Fruit fly (Drosophila melanogaster) whole organism, embryonic: ENCODE results near the gene Pcmt.

Experiments
- ATbp ChIP-seq: fragments of 200-800 bp; sonication (Bioruptor generic); optimal IDR thresholded peaks from 2 replicates; lab custom pipeline; 2017; ENCODE audit warnings: missing biosample characterization, mild to moderate bottlenecking, missing genetic modification characterization, missing genetic modification reagents
- Antp ChIP-seq: fragments of 200-800 bp; sonication (Bioruptor generic); optimal IDR thresholded peaks from 3 replicates; lab custom pipeline; 2016; ENCODE audit warnings: missing biosample characterization, missing genetic modification characterization
- Atf6 ChIP-seq: fragments of 200-800 bp; sonication (Bioruptor generic); IDR thresholded peaks from 2 replicates; pipeline ENCODE4 v1.3.6; 2022; ENCODE audit warnings: missing biosample characterization, missing genetic modification characterization
- B-H1 ChIP-seq: fragments of 200-800 bp; sonication (Bioruptor generic); IDR thresholded peaks from 3 replicates; pipeline ENCODE4 v1.3.6; 2022; ENCODE audit warnings: missing biosample characterization, missing genetic modification characterization
- BEAF-32 ChIP-seq: fragments of 200-800 bp; sonication (Bioruptor generic); optimal IDR thresholded peaks from 3 replicates; lab custom pipeline; 2017; ENCODE audit warnings: missing biosample characterization, missing genetic modification characterization, mild to moderate bottlenecking, moderate library complexity, missing genetic modification reagents
- CG10274 ChIP-seq: fragments of 200-800 bp; sonication (Bioruptor generic); optimal IDR thresholded peaks from 3 replicates; lab custom pipeline; 2017; ENCODE audit warnings: missing biosample characterization, mild to moderate bottlenecking, missing genetic modification characterization
- CG10543 ChIP-seq: fragments of 200-800 bp; sonication (Bioruptor generic); optimal IDR thresholded peaks from 3 replicates; lab custom pipeline; 2017; ENCODE audit warnings: missing biosample characterization, mild to moderate bottlenecking, missing genetic modification characterization, moderate library complexity
- CG11504 ChIP-seq: fragments of 200-800 bp; sonication (Bioruptor generic); optimal IDR thresholded peaks from 3 replicates; lab custom pipeline; 2019; ENCODE audit warnings: missing biosample characterization, mild to moderate bottlenecking, missing genetic modification characterization, moderate library complexity
- CG11695 ChIP-seq: fragments of 200-800 bp; sonication (Bioruptor generic); IDR thresholded peaks from 3 replicates; pipeline ENCODE4 v1.3.6; 2022; ENCODE audit warnings: missing biosample characterization, missing genetic modification characterization
- CG11696 ChIP-seq: fragments of 200-800 bp; sonication (Bioruptor generic); IDR thresholded peaks from 2 replicates; pipeline ENCODE4 v1.3.6; 2022; ENCODE audit warnings: missing biosample characterization, missing genetic modification characterization
- CG12659 ChIP-seq: fragments of 200-800 bp; sonication (Bioruptor generic); optimal IDR thresholded peaks from 3 replicates; lab custom pipeline; 2017; ENCODE audit warnings: mild to moderate bottlenecking, missing biosample characterization, missing genetic modification reagents, missing genetic modification characterization
- CG17328 ChIP-seq: fragments of 200-800 bp; sonication (Bioruptor generic); IDR thresholded peaks from 2 replicates; pipeline ENCODE4 v1.3.6; 2022; ENCODE audit warnings: missing biosample characterization, missing genetic modification characterization
- CG1832 ChIP-seq: fragments of 200-800 bp; sonication (Bioruptor generic); optimal IDR thresholded peaks from 2 replicates; lab custom pipeline; 2017; ENCODE audit warnings: missing biosample characterization, mild to moderate bottlenecking, missing genetic modification characterization, inconsistent platforms
- CG18476 ChIP-seq: fragments of 200-800 bp; sonication (Bioruptor generic); optimal IDR thresholded peaks from 2 replicates; lab custom pipeline; 2016; ENCODE audit warnings: missing biosample characterization, mild to moderate bottlenecking, missing genetic modification characterization
- CG30020 ChIP-seq: fragments of 200-800 bp; optimal IDR thresholded peaks from 2 replicates; lab custom pipeline; 2019; ENCODE audit warnings: missing biosample characterization, mild to moderate bottlenecking, missing genetic modification characterization, moderate library complexity
- CG3281 ChIP-seq: fragments of 200-800 bp; sonication (Bioruptor generic); optimal IDR thresholded peaks from 3 replicates; lab custom pipeline; 2017; ENCODE audit warnings: missing biosample characterization, mild to moderate bottlenecking, missing genetic modification characterization
- CG33213 ChIP-seq: fragments of 200-800 bp; sonication (Bioruptor generic); optimal IDR thresholded peaks from 3 replicates; lab custom pipeline; 2016; ENCODE audit warnings: missing biosample characterization, missing genetic modification characterization
- CG3407 ChIP-seq: fragments of 200-800 bp; sonication (Bioruptor generic); optimal IDR thresholded peaks from 2 replicates; lab custom pipeline; 2018; ENCODE audit warnings: missing biosample characterization, mild to moderate bottlenecking, missing genetic modification characterization
- CG3995 ChIP-seq: fragments of 200-800 bp; sonication (Bioruptor generic); optimal IDR thresholded peaks from 3 replicates; lab custom pipeline; 2016; ENCODE audit warnings: missing biosample characterization, missing genetic modification characterization
- CG6175 ChIP-seq: fragments of 200-800 bp; sonication (Bioruptor generic); IDR thresholded peaks from 3 replicates; pipeline ENCODE4 v1.3.6; 2022; ENCODE audit warnings: missing biosample characterization, missing genetic modification characterization
- CG7357 ChIP-seq: fragments of 200-800 bp; sonication (Bioruptor generic); IDR thresholded peaks from 3 replicates; pipeline ENCODE4 v1.3.6; 2022; ENCODE audit warnings: missing biosample characterization, missing genetic modification characterization
- CG8281 ChIP-seq: fragments of 200-800 bp; sonication (Bioruptor generic); optimal IDR thresholded peaks from 2 replicates; lab custom pipeline; 2018; ENCODE audit warnings: missing biosample characterization, mild to moderate bottlenecking, missing genetic modification characterization, moderate library complexity
- CHES-1-like ChIP-seq: fragments of 200-800 bp; sonication (Bioruptor generic); optimal IDR thresholded peaks from 2 replicates; lab custom pipeline; 2016; ENCODE audit warnings: missing biosample characterization, missing genetic modification characterization
- Dll ChIP-seq: fragments of 200-800 bp; sonication (Bioruptor generic); IDR thresholded peaks from 4 replicates; pipeline ENCODE4 v1.3.6; 2022; ENCODE audit warnings: missing biosample characterization, missing genetic modification characterization; ENCODE audit not compliant: partially characterized antibody
- Elba2 ChIP-seq: fragments of 200-800 bp; sonication (Bioruptor generic); optimal IDR thresholded peaks from 3 replicates; lab custom pipeline; 2016; ENCODE audit warnings: missing biosample characterization, missing genetic modification characterization
- Mes4 ChIP-seq: fragments of 200-800 bp; sonication (Bioruptor generic); optimal IDR thresholded peaks from 2 replicates; lab custom pipeline; 2016; ENCODE audit warnings: missing biosample characterization, missing genetic modification characterization
- Nf-YC ChIP-seq: fragments of 200-800 bp; optimal IDR thresholded peaks from 3 replicates; lab custom pipeline; 2019; ENCODE audit warnings: missing biosample characterization, mild to moderate bottlenecking, missing genetic modification characterization, moderate library complexity
- Opbp ChIP-seq: fragments of 200-800 bp; sonication (Bioruptor generic); IDR thresholded peaks from 3 replicates; pipeline ENCODE4 v1.3.6; 2022; ENCODE audit warnings: missing biosample characterization, missing genetic modification characterization; ENCODE audit not compliant: partially characterized antibody
- Trl ChIP-seq, 3 experiments: fragments of >200 bp in 2 of 3; fragments of 200-800 bp in 1 of 3; sonication (Bioruptor generic) in 1 of 3; optimal IDR thresholded peaks; 2 replicates in 1 of 3; 3 replicates in 2 of 3; lab custom pipeline; 2016 to 2017; ENCODE audit warnings: missing biosample characterization in 1 of 3, missing genetic modification characterization in 1 of 3
- ara ChIP-seq: fragments of 200-800 bp; sonication (Bioruptor generic); IDR thresholded peaks from 2 replicates; pipeline ENCODE4 v1.3.6; 2022; ENCODE audit warnings: missing biosample characterization, missing genetic modification characterization
- bowl ChIP-seq: fragments of 200-800 bp; sonication (Bioruptor generic); IDR thresholded peaks from 2 replicates; pipeline ENCODE4 v1.3.6; 2022; ENCODE audit warnings: missing biosample characterization, missing genetic modification characterization
- chinmo ChIP-seq: fragments of 200-800 bp; sonication (Bioruptor generic); IDR thresholded peaks from 4 replicates; pipeline ENCODE4 v1.3.6; 2022; ENCODE audit warnings: missing biosample characterization, missing genetic modification characterization; ENCODE audit not compliant: partially characterized antibody
- chm ChIP-seq: fragments of 200-800 bp; sonication (Bioruptor generic); IDR thresholded peaks from 2 replicates; pipeline ENCODE4 v1.3.6; 2022; ENCODE audit warnings: missing biosample characterization, missing genetic modification characterization
- crol ChIP-seq: fragments of 200-800 bp; sonication (Bioruptor generic); IDR thresholded peaks from 2 replicates; pipeline ENCODE4 v1.3.6; 2022; ENCODE audit warnings: missing biosample characterization, missing genetic modification characterization
- da ChIP-seq: fragments of 200-800 bp; sonication (Bioruptor generic); optimal IDR thresholded peaks from 2 replicates; lab custom pipeline; 2016; ENCODE audit warnings: missing biosample characterization, missing genetic modification characterization
- dan ChIP-seq: fragments of 200-800 bp; sonication (Bioruptor generic); IDR thresholded peaks from 2 replicates; pipeline ENCODE4 v1.3.6; 2022; ENCODE audit warnings: missing biosample characterization, missing genetic modification characterization
- dm ChIP-seq: fragments of 200-800 bp; sonication (Bioruptor generic); optimal IDR thresholded peaks from 3 replicates; lab custom pipeline; 2016; ENCODE audit warnings: missing biosample characterization, missing genetic modification characterization
- dysf ChIP-seq: fragments of 200-800 bp; sonication (Bioruptor generic); IDR thresholded peaks from 3 replicates; pipeline ENCODE4 v1.3.6; 2022; ENCODE audit warnings: missing biosample characterization, missing genetic modification characterization
- ewg ChIP-seq: fragments of 200-800 bp; sonication (Bioruptor generic); optimal IDR thresholded peaks from 3 replicates; lab custom pipeline; 2017; ENCODE audit warnings: mild to moderate bottlenecking, missing biosample characterization, missing genetic modification reagents, missing genetic modification characterization
- exex ChIP-seq: fragments of 200-800 bp; sonication (Bioruptor generic); optimal IDR thresholded peaks from 4 replicates; lab custom pipeline; 2018; ENCODE audit warnings: missing biosample characterization, mild to moderate bottlenecking, missing genetic modification characterization, moderate library complexity
- fu2 ChIP-seq: fragments of 200-800 bp; sonication (Bioruptor generic); optimal IDR thresholded peaks from 2 replicates; lab custom pipeline; 2016; ENCODE audit warnings: missing biosample characterization, missing genetic modification characterization
- gce ChIP-seq: fragments of 200-800 bp; sonication (Bioruptor generic); IDR thresholded peaks from 3 replicates; pipeline ENCODE4 v1.3.6; 2022; ENCODE audit warnings: missing biosample characterization, missing genetic modification characterization
- gro ChIP-seq: fragments of 200-800 bp; sonication (Bioruptor generic); optimal IDR thresholded peaks from 2 replicates; lab custom pipeline; 2016; ENCODE audit warnings: missing biosample characterization, missing genetic modification characterization
- inv ChIP-seq: fragments of 200-800 bp; sonication (Bioruptor generic); IDR thresholded peaks from 2 replicates; pipeline ENCODE4 v1.3.6; 2022; ENCODE audit warnings: missing biosample characterization, missing genetic modification characterization; ENCODE audit not compliant: partially characterized antibody
- lbe ChIP-seq: fragments of 200-800 bp; sonication (Bioruptor generic); optimal IDR thresholded peaks from 2 replicates; lab custom pipeline; 2016; ENCODE audit warnings: missing biosample characterization, mild to moderate bottlenecking, missing genetic modification characterization
- lmd ChIP-seq: fragments of 200-800 bp; sonication (Bioruptor generic); IDR thresholded peaks from 2 replicates; pipeline ENCODE4 v1.3.6; 2022; ENCODE audit warnings: missing biosample characterization, missing genetic modification characterization
- scrt ChIP-seq: fragments of 200-800 bp; sonication (Bioruptor generic); optimal IDR thresholded peaks from 2 replicates; lab custom pipeline; 2018; ENCODE audit warnings: missing biosample characterization, mild to moderate bottlenecking, missing genetic modification characterization, moderate library complexity
- slou ChIP-seq: fragments of 200-800 bp; sonication (Bioruptor generic); optimal IDR thresholded peaks from 3 replicates; lab custom pipeline; 2016; ENCODE audit warnings: missing biosample characterization, missing genetic modification characterization
- tll ChIP-seq, 2 experiments: fragments of 200-800 bp in 1 of 2; fragments of >200 bp in 1 of 2; sonication (Bioruptor generic) in 1 of 2; optimal IDR thresholded peaks; 2 replicates each; lab custom pipeline; 2017 to 2019; ENCODE audit warnings: missing biosample characterization in 2 of 2, missing genetic modification characterization in 2 of 2, mild to moderate bottlenecking in 1 of 2, moderate library complexity in 1 of 2

The Pcmt gene

DNA sequence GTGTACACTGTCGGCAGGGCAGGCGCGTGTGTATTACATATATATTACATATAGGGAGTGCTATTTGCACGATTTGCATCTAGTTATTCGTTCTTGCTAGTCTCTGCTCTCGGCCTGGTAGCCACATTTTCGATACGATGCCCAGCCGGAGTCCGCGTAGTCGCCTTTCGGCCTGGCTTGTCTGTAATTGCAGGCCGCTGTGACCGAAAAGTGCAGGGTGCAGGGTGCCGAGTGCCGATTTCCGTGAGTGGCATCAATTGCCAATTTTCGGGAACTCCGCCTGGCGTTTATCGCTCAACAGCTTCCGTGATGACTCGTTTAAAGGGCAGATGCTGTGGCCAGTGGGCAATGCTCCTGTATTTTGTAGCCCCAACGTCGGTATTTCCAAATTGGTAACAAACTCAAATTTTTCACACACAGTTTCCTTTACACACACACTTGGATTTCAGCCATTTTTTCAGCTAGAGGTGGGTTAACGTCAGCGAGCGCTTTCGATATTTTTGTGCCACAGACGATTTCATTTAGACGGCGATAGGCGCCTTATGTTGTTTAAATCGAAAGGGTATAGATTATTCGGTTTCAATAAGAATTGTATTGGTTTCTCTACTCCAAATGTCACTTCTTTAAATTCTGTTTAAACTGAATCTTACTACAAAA, 33.9 kb upstream of the Pcmt start, which contains the start of gene CG2926 (continued):
- peak; percentile 40 for TF ChIP-seq CG33213 (GFP tag; lab: Kevin White, UChicago)
- TF ChIP-seq gro (GFP tag; lab: Kevin White, UChicago), result no peak
- no peak for TF ChIP-seq CG17328 (GFP tag; lab: Robert Waterston, UW)
- no peak for TF ChIP-seq B-H1
- TF ChIP-seq scrt, result no peak
- peak; percentile 82 for TF ChIP-seq Dll
- peak; percentile 94 for TF ChIP-seq Opbp (GFP tag; lab: Robert Waterston, UW)
- TF ChIP-seq Atf6 (GFP tag; lab: Robert Waterston, UW), result peak; percentile 58
- no peak for TF ChIP-seq CG10274 (GFP tag; lab: Kevin White, UChicago)
- no peak for TF ChIP-seq CG6175 (GFP tag; lab: Robert Waterston, UW)
- no peak for TF ChIP-seq CG7357 (GFP tag; lab: Robert Waterston, UW)
- no peak for TF ChIP-seq CG8281
- TF ChIP-seq CG11695, result no peak
- no peak for TF ChIP-seq da (GFP tag; lab: Kevin White, UChicago)
- peak; percentile 65 for TF ChIP-seq CG3995 (GFP tag; lab: Kevin White, UChicago)
- no peak for TF ChIP-seq bowl (GFP tag; lab: Robert Waterston, UW)
- no peak for TF ChIP-seq ewg
- no peak for TF ChIP-seq CG3281 (GFP tag; lab: Kevin White, UChicago)
- 0 out of 2 replicates have a peak, but pooled peaks have one; percentile 15 for TF ChIP-seq crol (GFP tag; lab: Robert Waterston, UW)
- no peak for TF ChIP-seq gce
- peak; percentile 93 for TF ChIP-seq Elba2 (GFP tag; lab: Kevin White, UChicago)
- peak; percentile 16 for TF ChIP-seq slou
- peak; percentile 29 for TF ChIP-seq CHES-1-like (GFP tag; lab: Kevin White, UChicago)
- no peak for TF ChIP-seq ara (GFP tag; lab: Robert Waterston, UW)
- TF ChIP-seq Trl (optimal IDR thresholded peaks at IDR 0.05; lab: Kevin White, UChicago), result no peak
- peak; percentile 48 for TF ChIP-seq Trl (GFP tag; optimal IDR thresholded peaks at IDR 0.05; lab: Kevin White, UChicago)
- TF ChIP-seq lmd (GFP tag; lab: Robert Waterston, UW), result no peak; the same call in 1 of the 2 replicates
- TF ChIP-seq exex (tag; lab: Kevin White, UChicago), result no peak
- TF ChIP-seq CG18476 (GFP tag; lab: Kevin White, UChicago), result no peak
- no peak for TF ChIP-seq dan (GFP tag; lab: Robert Waterston, UW)
- peak; percentile 45; the same call in 1 of the 3 replicates for TF ChIP-seq dysf (GFP tag; lab: Robert Waterston, UW)
- TF ChIP-seq CG12659 (GFP tag; lab: Kevin White, UChicago), result peak; percentile 62
- TF ChIP-seq CG30020, result peak; percentile 81
- no peak for TF ChIP-seq CG11504 (tag; lab: Kevin White, UChicago)
- TF ChIP-seq tll (GFP tag; optimal IDR thresholded peaks at IDR 0.05; lab: Kevin White, UChicago), result no peak
- no peak for TF ChIP-seq CG11696
- peak; percentile 84 for TF ChIP-seq inv (GFP tag; lab: Robert Waterston, UW)
- no peak for TF ChIP-seq Nf-YC (tag; lab: Kevin White, UChicago)
- TF ChIP-seq fu2, result peak; percentile 40
- peak; percentile 55 for TF ChIP-seq chm (GFP tag; lab: Robert Waterston, UW)
- TF ChIP-seq chinmo (GFP tag; lab: Robert Waterston, UW), result peak; percentile 87; the same call in 3 of the 4 replicates
- peak; percentile 51 for TF ChIP-seq dm (GFP tag; lab: Kevin White, UChicago)
- TF ChIP-seq ATbp (GFP tag; lab: Kevin White, UChicago), result no peak
- TF ChIP-seq lbe (GFP tag; lab: Kevin White, UChicago), result no peak
- TF ChIP-seq Mes4 (GFP tag; lab: Kevin White, UChicago), result no peak
- TF ChIP-seq Antp (GFP tag; lab: Kevin White, UChicago), result peak; percentile 16
- TF ChIP-seq CG3407, result no peak
- peak; percentile 87 for TF ChIP-seq BEAF-32 (GFP tag; lab: Kevin White, UChicago)
- TF ChIP-seq CG1832 (GFP tag; lab: Kevin White, UChicago), result no peak
- no peak for TF ChIP-seq CG10543
